Fruit fly (Drosophila melanogaster): ENCODE measurements around the gene CG9747.

CG9747 gene

DNA sequence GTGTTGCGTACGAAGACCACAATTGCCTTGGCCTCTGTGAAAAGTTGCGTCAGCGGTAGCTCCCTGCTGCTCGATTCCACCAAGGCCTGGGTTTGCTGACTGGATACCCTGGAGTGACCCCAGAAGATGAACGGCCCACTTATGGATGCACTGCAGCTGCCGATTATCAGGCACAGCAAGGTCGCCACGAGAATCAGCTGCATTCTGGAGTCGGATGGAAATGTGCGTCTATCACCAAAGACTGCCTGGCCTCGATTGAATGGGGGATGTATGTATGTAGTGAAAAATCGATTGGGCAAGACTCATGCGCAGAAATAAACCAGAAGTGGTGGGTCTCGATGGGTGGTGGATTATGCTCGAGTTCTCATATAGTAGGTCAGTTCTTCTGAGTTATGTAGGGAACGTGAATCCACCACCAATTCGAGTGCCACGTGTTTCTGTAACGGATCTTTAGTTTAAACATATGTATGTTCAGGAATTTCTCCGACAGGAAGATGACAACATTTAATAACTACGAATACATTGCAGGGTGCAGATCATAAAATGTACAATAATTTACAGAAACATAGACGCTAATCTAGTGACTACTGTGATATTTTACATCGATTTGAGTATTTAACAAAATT is 24.8 kb downstream of the CG9747 start, which contains the start of gene VhaAC45RP:
Gene VhaAC45RP (minus strand): TSS at position 261 of the 626 bp plus-strand sequence.
- no peak for TF ChIP-seq psq (optimal IDR thresholded peaks at IDR 0.05)

DNA sequence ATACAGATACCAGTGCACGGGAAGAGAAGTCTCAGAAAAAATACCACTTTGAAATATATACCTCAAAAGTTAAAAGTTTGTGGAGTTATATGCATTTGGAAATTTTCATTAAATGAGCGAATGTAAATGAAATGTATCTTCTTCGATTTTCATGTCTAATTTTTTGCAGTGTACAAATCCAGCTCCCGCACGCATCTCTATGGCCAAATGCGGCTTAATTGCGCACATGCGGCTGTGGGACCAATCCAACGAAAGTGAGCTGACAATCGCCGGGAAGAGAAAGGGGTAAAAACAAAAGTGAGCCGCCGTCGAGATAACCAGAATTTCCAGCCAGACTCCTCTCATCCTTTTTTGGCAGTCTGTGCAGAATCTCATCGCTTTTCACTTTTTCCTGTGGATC is 26.9 kb downstream of the CG9747 start:
- TF ChIP-seq usp (GFP tag; optimal IDR thresholded peaks at IDR 0.05) (no peak), EcR (GFP tag; optimal IDR thresholded peaks at IDR 0.05) (no peak), CG8478 (optimal IDR thresholded peaks at IDR 0.05) (no peak), psq (optimal IDR thresholded peaks at IDR 0.05) (no peak), Dll (optimal IDR thresholded peaks at IDR 0.05) (no peak), pan (optimal IDR thresholded peaks at IDR 0.05) (no peak)

DNA sequence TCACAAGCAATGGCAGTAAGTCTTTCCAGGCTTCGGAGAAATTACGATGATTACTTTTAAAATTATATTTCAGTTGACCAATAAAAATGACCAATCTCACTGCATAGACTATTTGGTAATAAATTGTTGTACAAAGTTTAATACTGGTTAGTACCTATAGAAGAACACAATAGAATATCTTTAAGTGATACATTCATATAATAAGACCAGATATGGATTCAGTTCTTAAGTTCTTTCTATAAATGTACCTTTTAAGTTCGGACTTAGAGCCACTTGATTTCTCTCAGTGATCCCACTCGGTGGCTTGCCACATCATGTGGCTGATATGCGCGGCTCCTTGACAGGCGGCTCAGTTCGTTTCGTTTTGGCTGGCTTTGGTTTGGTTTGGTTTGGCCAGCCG is 27.8 kb downstream of the CG9747 start:
- TF ChIP-seq pan (optimal IDR thresholded peaks at IDR 0.05) (no peak), EcR (GFP tag; optimal IDR thresholded peaks at IDR 0.05) (no peak), psq (optimal IDR thresholded peaks at IDR 0.05) (no peak), Dll (optimal IDR thresholded peaks at IDR 0.05) (no peak), CG8478 (optimal IDR thresholded peaks at IDR 0.05) (no peak), usp (GFP tag; optimal IDR thresholded peaks at IDR 0.05) (no peak)

DNA sequence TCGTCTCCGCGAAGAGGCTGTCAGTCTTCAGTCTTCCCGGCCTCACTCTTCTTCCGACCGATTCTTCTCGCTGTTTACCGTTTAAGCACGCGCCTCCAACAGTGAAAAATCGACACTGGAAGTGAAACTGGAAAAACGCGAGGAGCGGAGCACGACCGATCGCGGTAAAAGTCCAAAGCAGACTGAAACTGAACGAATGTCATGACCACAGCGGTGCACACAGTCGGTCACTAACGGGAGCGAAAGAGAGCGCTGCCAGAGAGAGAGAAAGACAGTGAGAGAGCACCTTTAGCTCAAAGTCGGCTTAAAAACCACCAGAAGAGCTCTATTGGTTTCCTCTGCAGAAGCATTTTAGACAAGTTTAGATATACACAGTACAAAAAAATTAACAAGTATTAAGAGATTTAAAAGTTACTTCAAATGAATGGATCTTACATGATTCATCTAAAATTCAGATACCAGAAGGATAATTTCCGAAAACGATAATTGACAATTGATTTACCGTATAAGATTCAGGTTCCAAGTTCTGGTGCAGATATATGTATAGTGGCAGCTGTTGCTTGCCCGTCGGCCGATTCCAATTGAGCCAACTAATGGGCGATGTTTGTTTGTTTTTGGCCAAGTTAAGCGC is 30.6 kb downstream of the CG9747 start, which contains the start of gene CG11498:
Gene CG11498 (minus strand): TSS at position 162 of the 631 bp plus-strand sequence.
- TF ChIP-seq usp (GFP tag; optimal IDR thresholded peaks at IDR 0.05): no peak
- no peak for TF ChIP-seq EcR (GFP tag; optimal IDR thresholded peaks at IDR 0.05)
- TF ChIP-seq Dll (optimal IDR thresholded peaks at IDR 0.05): no peak
- no peak for TF ChIP-seq pan (optimal IDR thresholded peaks at IDR 0.05)
- TF ChIP-seq psq (optimal IDR thresholded peaks at IDR 0.05): no peak
- TF ChIP-seq CG8478 (optimal IDR thresholded peaks at IDR 0.05): no peak

DNA sequence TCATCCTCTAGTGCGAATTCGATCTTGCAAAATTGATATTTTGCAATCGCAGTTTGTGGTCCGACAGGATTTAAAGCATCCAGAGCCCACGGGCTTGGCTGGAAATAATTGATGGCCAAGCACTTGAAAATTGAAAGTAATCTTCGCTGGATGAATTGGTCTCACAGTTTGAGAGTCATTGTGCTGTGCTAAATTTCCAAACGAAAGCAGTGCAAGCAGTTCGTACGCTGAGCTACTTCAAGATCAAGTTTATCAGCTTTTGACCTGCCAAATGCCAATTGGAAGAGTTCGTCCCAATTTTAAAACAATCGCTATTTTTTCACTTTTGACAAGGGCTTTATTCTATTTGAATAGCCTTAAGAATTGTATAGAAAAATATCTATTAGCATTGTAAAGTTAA is 37.2 kb downstream of the CG9747 start:
- no peak for TF ChIP-seq Dll (optimal IDR thresholded peaks at IDR 0.05)
- no peak for TF ChIP-seq pan (optimal IDR thresholded peaks at IDR 0.05)
- no peak for TF ChIP-seq EcR (GFP tag; optimal IDR thresholded peaks at IDR 0.05)
- no peak for TF ChIP-seq psq (optimal IDR thresholded peaks at IDR 0.05)
- TF ChIP-seq usp (GFP tag; optimal IDR thresholded peaks at IDR 0.05): no peak
- no peak for TF ChIP-seq CG8478 (optimal IDR thresholded peaks at IDR 0.05)

DNA sequence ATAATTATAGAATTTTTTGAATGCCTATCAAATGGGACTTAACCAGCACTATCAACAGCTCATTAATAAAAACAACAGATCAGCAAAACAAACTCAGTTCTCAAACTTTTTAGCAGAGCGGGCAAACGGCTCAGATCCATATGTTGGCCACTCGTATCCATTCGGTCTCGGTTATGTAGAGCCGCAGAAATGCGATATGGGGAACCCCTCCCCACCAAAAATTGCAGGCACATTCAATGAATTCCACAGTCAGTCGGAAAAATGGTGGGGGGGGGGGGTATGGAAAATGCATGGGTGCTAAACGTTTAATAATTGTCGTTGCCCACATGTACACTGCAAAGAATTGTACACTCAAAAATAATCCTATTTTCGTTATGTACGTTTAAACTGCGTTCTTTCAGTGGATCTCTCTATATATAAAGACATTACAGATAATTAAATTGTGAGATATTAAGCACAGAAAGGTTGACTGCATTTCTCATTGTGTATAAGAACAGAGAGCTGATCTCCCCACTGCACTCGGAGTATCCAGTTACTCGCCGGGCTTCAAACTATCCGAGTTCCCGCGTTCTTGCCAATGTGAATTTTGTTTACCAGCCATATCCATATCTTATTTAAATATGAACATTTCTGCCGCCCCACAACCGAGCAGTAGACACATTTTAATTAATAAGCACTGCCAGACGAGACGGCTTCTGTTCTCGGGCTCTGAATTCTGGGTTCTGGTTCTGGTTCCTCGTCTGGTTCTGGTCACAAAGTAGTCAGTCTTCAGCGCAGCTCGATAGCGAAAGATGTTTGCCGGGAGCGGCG is 39.5 kb downstream of the CG9747 start, which contains the start of gene CG15529:
Gene CG15529 (plus strand): TSS at position 760 of the 810 bp plus-strand sequence.
- TF ChIP-seq EcR (GFP tag; optimal IDR thresholded peaks at IDR 0.05) (no peak), pan (optimal IDR thresholded peaks at IDR 0.05) (no peak)

DNA sequence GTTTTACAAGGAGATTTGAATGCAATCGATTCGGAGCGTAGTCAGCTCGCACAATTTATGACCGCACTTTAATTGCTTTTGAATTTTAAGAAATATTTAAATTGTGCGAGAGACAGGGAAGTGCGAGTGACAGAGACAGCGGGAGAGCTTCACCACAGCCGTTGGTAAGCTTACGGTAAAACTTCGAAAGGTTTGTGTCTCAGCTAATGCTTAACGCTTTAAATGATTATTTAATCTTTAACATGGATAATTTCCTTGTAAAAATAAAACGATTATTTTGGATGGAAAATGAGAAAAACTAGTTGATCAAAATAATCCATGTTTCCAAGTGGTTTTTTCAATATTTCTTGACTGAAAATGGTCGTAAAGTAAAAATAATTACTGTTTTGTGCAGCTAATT is 40.5 kb downstream of the CG9747 start:
- TF ChIP-seq psq (optimal IDR thresholded peaks at IDR 0.05) (no peak), CG8478 (optimal IDR thresholded peaks at IDR 0.05) (no peak), usp (GFP tag; optimal IDR thresholded peaks at IDR 0.05) (no peak), pan (optimal IDR thresholded peaks at IDR 0.05) (no peak), EcR (GFP tag; optimal IDR thresholded peaks at IDR 0.05) (no peak), Dll (optimal IDR thresholded peaks at IDR 0.05) (no peak)

DNA sequence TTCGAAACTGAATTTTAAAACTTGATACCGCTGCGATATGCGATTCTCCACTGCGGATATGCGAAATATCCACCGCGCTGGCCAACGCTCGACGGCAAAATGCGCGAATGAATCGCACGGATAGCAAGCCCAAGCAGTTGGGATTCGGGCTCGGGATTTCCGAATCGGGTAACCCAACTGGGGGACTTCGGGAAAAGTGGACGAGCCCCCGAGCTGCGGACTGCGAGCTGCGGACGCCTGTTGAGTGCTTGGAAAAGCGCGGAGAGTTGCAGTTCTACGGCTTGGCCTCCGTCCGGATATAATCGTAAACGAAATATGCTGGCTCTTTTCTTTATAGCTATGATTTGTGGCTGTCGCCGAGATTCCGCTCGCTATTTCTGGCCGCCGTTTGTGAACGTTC is 41.5 kb downstream of the CG9747 start, which contains the start of gene AdoR:
Gene AdoR (minus strand): TSS at position 101 of the 400 bp plus-strand sequence.
- TF ChIP-seq psq (optimal IDR thresholded peaks at IDR 0.05) (no peak), usp (GFP tag; optimal IDR thresholded peaks at IDR 0.05) (no peak), CG8478 (optimal IDR thresholded peaks at IDR 0.05) (no peak), pan (optimal IDR thresholded peaks at IDR 0.05) (no peak), EcR (GFP tag; optimal IDR thresholded peaks at IDR 0.05) (no peak), Dll (optimal IDR thresholded peaks at IDR 0.05) (no peak)

Measured in whole organism.